Fruit fly (Drosophila melanogaster) Kc167 (cell line): Measurements from ENCODE around the gene Clk.

Experiments
- Myc ChIP-seq: fragments of >200 bp; optimal IDR thresholded peaks from 2 replicates; lab custom pipeline; 2017; ENCODE audit warnings: missing external identifiers
- h ChIP-seq: fragments of >200 bp; optimal IDR thresholded peaks from 3 replicates; lab custom pipeline; 2018; ENCODE audit warnings: missing external identifiers
- insv ChIP-seq: fragments of >200 bp; optimal IDR thresholded peaks from 3 replicates; lab custom pipeline; 2018; ENCODE audit warnings: missing external identifiers
- psq ChIP-seq: fragments of >200 bp; optimal IDR thresholded peaks from 2 replicates; lab custom pipeline; 2017; ENCODE audit warnings: missing external identifiers

DNA sequence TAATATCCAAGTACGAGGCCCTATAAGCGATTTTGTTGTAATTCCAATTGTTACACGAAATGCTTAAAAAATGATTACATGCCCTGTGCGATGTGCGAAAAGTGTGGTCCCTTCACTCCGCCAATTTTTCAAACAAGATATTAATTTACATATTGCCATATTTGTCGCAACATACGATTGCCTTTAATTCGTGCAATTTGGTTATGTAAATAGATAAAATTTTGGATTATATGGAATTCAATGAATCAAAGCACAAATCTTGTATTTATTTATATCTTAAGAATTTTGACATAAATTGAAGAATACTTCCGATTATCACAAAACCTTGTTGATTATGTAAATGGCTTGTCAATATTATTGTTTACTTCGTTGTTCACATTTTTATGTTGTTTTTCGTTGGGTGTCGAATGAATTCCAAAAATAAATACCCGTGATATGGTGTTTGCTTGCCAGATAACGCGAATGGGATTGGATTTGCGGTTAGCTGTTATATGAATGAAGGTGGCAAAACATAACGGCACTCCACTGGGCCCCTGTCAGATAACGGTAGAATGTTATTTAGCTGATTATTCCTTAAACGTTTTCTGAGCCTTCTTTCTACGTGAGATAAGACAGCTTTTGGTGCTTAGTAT lies 6.8 kb upstream of the Clk start:
- TF ChIP-seq insv (lab: Kevin White, UChicago) = no peak
- TF ChIP-seq h (lab: Kevin White, UChicago) = no peak
- no peak for TF ChIP-seq psq (lab: Kevin White, UChicago)
- TF ChIP-seq Myc (lab: Kevin White, UChicago) = no peak
